Worm (Caenorhabditis elegans) whole organism, L4 larva: ENCODE results near the gene T01B11.1.

ENCODE experiments used
- ZK546.5 ChIP-seq, 2 experiments: sonication (generic microtip); optimal IDR thresholded peaks; 2 replicates each; lab custom pipeline; 2017; ENCODE audit warnings: missing biosample characterization in 2 of 2, missing genetic modification characterization in 2 of 2
- ama-1 ChIP-seq: fragments of 150-350 bp; optimal IDR thresholded peaks from 2 replicates; lab custom pipeline; 2014; ENCODE audit warnings: inconsistent platforms, mixed read lengths
- ces-1 ChIP-seq: fragments of 150-350 bp; sonication (generic microtip); optimal IDR thresholded peaks from 4 replicates; lab custom pipeline; 2014; ENCODE audit warnings: missing biosample characterization, missing genetic modification reagents, missing genetic modification characterization
- daf-8 ChIP-seq: fragments of 200-800 bp; sonication (Bioruptor generic); IDR thresholded peaks from 2 replicates; pipeline ENCODE4 v1.3.6; 2022; ENCODE audit warnings: missing genetic modification characterization, missing compliant biosample characterization
- dpl-1 ChIP-seq: fragments of 150-350 bp; optimal IDR thresholded peaks from 2 replicates; lab custom pipeline; 2014; ENCODE audit warnings: missing biosample characterization, missing genetic modification reagents, missing genetic modification characterization
- fkh-10 ChIP-seq: fragments of 150-350 bp; optimal IDR thresholded peaks from 2 replicates; lab custom pipeline; 2014; ENCODE audit warnings: missing biosample characterization, missing genetic modification reagents, missing genetic modification characterization
- jun-1 ChIP-seq: fragments of 150-350 bp; optimal IDR thresholded peaks from 2 replicates; lab custom pipeline; 2014; ENCODE audit warnings: missing biosample characterization, missing genetic modification reagents, missing genetic modification characterization
- lin-39 ChIP-seq: fragments of 150-350 bp; optimal IDR thresholded peaks from 2 replicates; lab custom pipeline; 2014; ENCODE audit warnings: missing biosample characterization, missing genetic modification reagents, missing genetic modification characterization
- mdl-1 ChIP-seq, 2 experiments: fragments of 150-350 bp in 1 of 2; sonication (generic microtip) in 1 of 2; optimal IDR thresholded peaks; 2 replicates each; lab custom pipeline; 2014 to 2017; ENCODE audit warnings: missing biosample characterization in 2 of 2, missing genetic modification characterization in 2 of 2
- mep-1 ChIP-seq: fragments of 150-350 bp; sonication (generic microtip); optimal IDR thresholded peaks from 3 replicates; lab custom pipeline; 2014; ENCODE audit warnings: missing biosample characterization, missing genetic modification characterization
- nhr-10 ChIP-seq: fragments of 150-350 bp; optimal IDR thresholded peaks from 2 replicates; lab custom pipeline; 2014; ENCODE audit warnings: missing biosample characterization, missing genetic modification characterization
- pha-4 ChIP-seq, 2 experiments: fragments of 150-350 bp in 1 of 2; fragments of 200-800 bp in 1 of 2; sonication (Bioruptor generic) in 1 of 2; IDR thresholded peaks in 1 of 2; optimal IDR thresholded peaks in 1 of 2; 2 replicates each; pipeline versions ENCODE4 v1.3.6 to Lab custom; 2014 to 2022; ENCODE audit warnings: missing genetic modification characterization in 2 of 2, missing genetic modification reagents in 2 of 2, missing biosample characterization in 1 of 2, missing compliant biosample characterization in 1 of 2
- zip-2 ChIP-seq: fragments of 150-350 bp; optimal IDR thresholded peaks from 2 replicates; lab custom pipeline; 2014; ENCODE audit warnings: missing biosample characterization, missing genetic modification characterization
- ztf-11 ChIP-seq: fragments of 150-350 bp; optimal IDR thresholded peaks from 2 replicates; lab custom pipeline; 2014; ENCODE audit warnings: missing biosample characterization, missing genetic modification characterization

- TF ChIP-seq zip-2 (tag; lab: Kevin White, UChicago) (no peak), dpl-1 (GFP tag; lab: Kevin White, UChicago) (no peak), ZK546.5 (tag; optimal IDR thresholded peaks at IDR 0.05; lab: Kevin White, UChicago) (no peak), jun-1 (tag; lab: Kevin White, UChicago) (no peak), ztf-11 (tag; lab: Kevin White, UChicago) (no peak), pha-4 (GFP tag; IDR thresholded peaks at IDR 0.05; lab: Robert Waterston, UW) (no peak), pha-4 (tag; optimal IDR thresholded peaks at IDR 0.05; lab: Kevin White, UChicago) (no peak), lin-39 (tag; lab: Kevin White, UChicago) (no peak), mdl-1 (tag; optimal IDR thresholded peaks at IDR 0.05; lab: Kevin White, UChicago) (peak in 1 of 2 experiments; percentile 84), ama-1 (lab: Kevin White, UChicago) (no peak), nhr-10 (no peak), fkh-10 (GFP tag; lab: Kevin White, UChicago) (no peak), mep-1 (no peak), ces-1 (GFP tag; lab: Kevin White, UChicago) (no peak), daf-8 (GFP tag; lab: Robert Waterston, UW) (no peak)
These were observed 16.1 kb downstream of the T01B11.1 start for ce11 chrIV:8463069-8463468.
